Worm (Caenorhabditis elegans): ENCODE data around the gene plx-2.

Gene plx-2

ce11 chrII:14406117-14406935 lies 18.4 kb downstream of the plx-2 start:
- TF ChIP-seq unc-130 (GFP tag; optimal IDR thresholded peaks at IDR 0.05) (no peak), madf-3 (GFP tag; IDR thresholded peaks at IDR 0.05) (no peak), mel-28 (tag; optimal IDR thresholded peaks at IDR 0.05; ENCODE audit: borderline replicate concordance) (no peak), ama-1 (optimal IDR thresholded peaks at IDR 0.05) (peak; percentile 40), ama-1 (GFP tag; optimal IDR thresholded peaks at IDR 0.05) (no peak), nhr-90 (tag; optimal IDR thresholded peaks at IDR 0.05) (no peak), hmg-20 (GFP tag; IDR thresholded peaks at IDR 0.05) (no peak), ztf-28 (GFP tag; IDR thresholded peaks at IDR 0.05) (no peak), F37B4.10 (GFP tag; IDR thresholded peaks at IDR 0.05) (no peak), aptf-3 (GFP tag; IDR thresholded peaks at IDR 0.05) (no peak), B0035.1 (tag; optimal IDR thresholded peaks at IDR 0.05) (no peak), rpc-1 (optimal IDR thresholded peaks at IDR 0.05) (no peak), rpc-1 (tag; optimal IDR thresholded peaks at IDR 0.05) (no peak), sdz-38 (tag; optimal IDR thresholded peaks at IDR 0.05) (no peak), aptf-2 (GFP tag; conservative IDR thresholded peaks at IDR 0.05) (no peak), F57C9.4 (tag; optimal IDR thresholded peaks at IDR 0.05) (no peak), snpc-3.4 (tag; optimal IDR thresholded peaks at IDR 0.05) (no peak), F22D6.2 (tag; optimal IDR thresholded peaks at IDR 0.05) (no peak), F10E7.11 (tag; optimal IDR thresholded peaks at IDR 0.05) (peak; percentile 24), dpl-1 (GFP tag; optimal IDR thresholded peaks at IDR 0.05) (no peak), F39B2.1 (GFP tag; IDR thresholded peaks at IDR 0.05) (no peak), C17E4.6 (GFP tag; IDR thresholded peaks at IDR 0.05) (no peak), pbrm-1 (GFP tag; IDR thresholded peaks at IDR 0.05) (no peak), zfh-2 (GFP tag; conservative IDR thresholded peaks at IDR 0.05) (peak; percentile 75), ceh-58 (GFP tag; IDR thresholded peaks at IDR 0.05) (no peak), ceh-79 (tag; optimal IDR thresholded peaks at IDR 0.05) (no peak), D2030.7 (GFP tag; IDR thresholded peaks at IDR 0.05) (no peak)

- TF ChIP-seq xnd-1 (tag; optimal IDR thresholded peaks at IDR 0.05) (no peak), ama-1 (optimal IDR thresholded peaks at IDR 0.05) (peak; percentile 90), ama-1 (GFP tag; optimal IDR thresholded peaks at IDR 0.05) (no peak), F49E8.2 (tag; optimal IDR thresholded peaks at IDR 0.05; ENCODE audit: insufficient read depth) (no peak), attf-5 (GFP tag; optimal IDR thresholded peaks at IDR 0.05) (no peak)
These were observed 19.1 kb downstream of the plx-2 start for ce11 chrII:14405489-14406059.

ce11 chrII:14404741-14405488 lies 19.8 kb downstream of the plx-2 start:
- TF ChIP-seq C06A6.2 (GFP tag; conservative IDR thresholded peaks at IDR 0.05) (0 out of 2 replicates have a peak, but pooled peaks have one; percentile 21), nhr-27 (tag; optimal IDR thresholded peaks at IDR 0.05) (no peak), pbrm-1 (GFP tag; IDR thresholded peaks at IDR 0.05) (0 out of 2 replicates have a peak, but pooled peaks have one; percentile 66), F33H1.4 (GFP tag; IDR thresholded peaks at IDR 0.05) (no peak), ceh-79 (tag; optimal IDR thresholded peaks at IDR 0.05) (no peak), ceh-58 (GFP tag; IDR thresholded peaks at IDR 0.05) (no peak), nhr-120 (GFP tag; IDR thresholded peaks at IDR 0.05) (no peak), B0336.3 (GFP tag; IDR thresholded peaks at IDR 0.05) (0 out of 2 replicates have a peak, but pooled peaks have one; percentile 25), lin-40 (tag; optimal IDR thresholded peaks at IDR 0.05) (peak; percentile 69), Y56A3A.18 (GFP tag; IDR thresholded peaks at IDR 0.05) (no peak), ztf-3 (GFP tag; optimal IDR thresholded peaks at IDR 0.05) (no peak), ceh-91 (GFP tag; IDR thresholded peaks at IDR 0.05) (no peak), sptf-2 (GFP tag; optimal IDR thresholded peaks at IDR 0.05) (no peak), gei-17 (GFP tag; optimal IDR thresholded peaks at IDR 0.05) (no peak), lsl-1 (GFP tag; optimal IDR thresholded peaks at IDR 0.05) (no peak), hmg-20 (GFP tag; IDR thresholded peaks at IDR 0.05) (no peak), ceh-27 (GFP tag; optimal IDR thresholded peaks at IDR 0.05) (peak; percentile 19), F10E7.11 (tag; optimal IDR thresholded peaks at IDR 0.05) (no peak), zim-3 (tag; optimal IDR thresholded peaks at IDR 0.05) (no peak)

All from whole organism, young adult.